Worm (Caenorhabditis elegans) whole organism, late embryonic: ENCODE data around the gene Y48C3A.5.

Source experiments
- C08G9.2 ChIP-seq: sonication (generic microtip); optimal IDR thresholded peaks from 2 replicates; lab custom pipeline; 2016; ENCODE audit warnings: mild to moderate bottlenecking, missing genetic modification characterization, moderate library complexity, missing compliant biosample characterization
- C38D4.7 ChIP-seq: fragments of 200-800 bp; sonication (Bioruptor generic); optimal IDR thresholded peaks from 2 replicates; lab custom pipeline; 2018; ENCODE audit warnings: mild to moderate bottlenecking, missing genetic modification characterization, moderate library complexity, missing compliant biosample characterization
- K02D7.2 ChIP-seq: sonication (generic microtip); optimal IDR thresholded peaks from 2 replicates; lab custom pipeline; 2017; ENCODE audit warnings: mild to moderate bottlenecking, missing genetic modification characterization, missing compliant biosample characterization
- K09A11.1 ChIP-seq: sonication (generic microtip); optimal IDR thresholded peaks from 2 replicates; lab custom pipeline; 2017; ENCODE audit warnings: antibody characterized with exemption, mild to moderate bottlenecking, missing genetic modification characterization, missing compliant biosample characterization; ENCODE audit not compliant: insufficient read depth
- Y22D7AL.16 ChIP-seq: sonication (generic microtip); optimal IDR thresholded peaks from 2 replicates; lab custom pipeline; 2016; ENCODE audit warnings: missing genetic modification characterization, missing compliant biosample characterization
- ama-1 ChIP-seq: fragments of 150-350 bp; optimal IDR thresholded peaks from 2 replicates; lab custom pipeline; 2014
- ceh-19 ChIP-seq: fragments of 200-800 bp; sonication (Bioruptor generic); optimal IDR thresholded peaks from 2 replicates; lab custom pipeline; 2018; ENCODE audit warnings: mild to moderate bottlenecking, missing genetic modification characterization, missing compliant biosample characterization
- ceh-31 ChIP-seq: sonication (generic microtip); optimal IDR thresholded peaks from 2 replicates; lab custom pipeline; 2016; ENCODE audit warnings: missing genetic modification characterization, missing compliant biosample characterization
- ceh-34 ChIP-seq: sonication (generic microtip); optimal IDR thresholded peaks from 2 replicates; lab custom pipeline; 2016; ENCODE audit warnings: mild to moderate bottlenecking, missing genetic modification characterization, missing compliant biosample characterization
- ceh-48 ChIP-seq: sonication (generic microtip); optimal IDR thresholded peaks from 2 replicates; lab custom pipeline; 2016; ENCODE audit warnings: missing genetic modification characterization, inconsistent platforms, missing compliant biosample characterization
- ceh-9 ChIP-seq: sonication (generic microtip); optimal IDR thresholded peaks from 2 replicates; lab custom pipeline; 2016; ENCODE audit warnings: mild to moderate bottlenecking, missing genetic modification characterization, inconsistent platforms, missing compliant biosample characterization
- dve-1 ChIP-seq: sonication (generic microtip); optimal IDR thresholded peaks from 2 replicates; lab custom pipeline; 2017; ENCODE audit warnings: antibody characterized with exemption, mild to moderate bottlenecking, missing genetic modification characterization, missing compliant biosample characterization
- elt-2 ChIP-seq: sonication (generic microtip); optimal IDR thresholded peaks from 2 replicates; lab custom pipeline; 2016; ENCODE audit warnings: missing genetic modification reagents, missing genetic modification characterization, missing compliant biosample characterization
- elt-4 ChIP-seq: sonication (generic microtip); optimal IDR thresholded peaks from 2 replicates; lab custom pipeline; 2016; ENCODE audit warnings: missing genetic modification characterization, missing compliant biosample characterization
- eyg-1 ChIP-seq: sonication (generic microtip); optimal IDR thresholded peaks from 2 replicates; lab custom pipeline; 2016; ENCODE audit warnings: missing genotype, missing genetic modification characterization, missing compliant biosample characterization
- fkh-10 ChIP-seq: fragments of 150-350 bp; optimal IDR thresholded peaks from 2 replicates; lab custom pipeline; 2014; ENCODE audit warnings: missing biosample characterization, missing genetic modification reagents, missing genetic modification characterization
- hlh-6 ChIP-seq: sonication (generic microtip); optimal IDR thresholded peaks from 2 replicates; lab custom pipeline; 2016; ENCODE audit warnings: missing genotype, missing genetic modification characterization, missing compliant biosample characterization
- lim-6 ChIP-seq: sonication (generic microtip); optimal IDR thresholded peaks from 2 replicates; lab custom pipeline; 2016; ENCODE audit warnings: missing genetic modification characterization, missing compliant biosample characterization
- lin-11 ChIP-seq: fragments of 200-800 bp; sonication (Bioruptor generic); optimal IDR thresholded peaks from 2 replicates; lab custom pipeline; 2018; ENCODE audit warnings: mild to moderate bottlenecking, missing genetic modification characterization, missing compliant biosample characterization
- madf-2 ChIP-seq: sonication (generic microtip); optimal IDR thresholded peaks from 2 replicates; lab custom pipeline; 2017; ENCODE audit warnings: missing genetic modification characterization, missing compliant biosample characterization
- mec-3 ChIP-seq: sonication (generic microtip); optimal IDR thresholded peaks from 2 replicates; lab custom pipeline; 2016; ENCODE audit warnings: borderline replicate concordance, missing genetic modification characterization, missing compliant biosample characterization
- nfya-1 ChIP-seq: sonication (generic microtip); optimal IDR thresholded peaks from 2 replicates; lab custom pipeline; 2017; ENCODE audit warnings: missing genetic modification characterization, mild to moderate bottlenecking, missing compliant biosample characterization, antibody characterized with exemption, moderate library complexity
- npax-4 ChIP-seq: sonication (generic microtip); optimal IDR thresholded peaks from 2 replicates; lab custom pipeline; 2016; ENCODE audit warnings: missing genetic modification characterization, missing compliant biosample characterization
- pag-3 ChIP-seq: sonication (generic microtip); optimal IDR thresholded peaks from 2 replicates; lab custom pipeline; 2016; ENCODE audit warnings: missing compliant biosample characterization, missing genetic modification characterization, borderline replicate concordance
- pha-4 ChIP-seq: fragments of 150-350 bp; optimal IDR thresholded peaks from 2 replicates; lab custom pipeline; 2018; ENCODE audit warnings: missing biosample characterization, missing genetic modification reagents, missing genetic modification characterization
- sdc-2 ChIP-seq: sonication (generic microtip); optimal IDR thresholded peaks from 2 replicates; lab custom pipeline; 2016; ENCODE audit warnings: missing genotype, missing genetic modification characterization, missing compliant biosample characterization
- sox-4 ChIP-seq: sonication (generic microtip); optimal IDR thresholded peaks from 2 replicates; lab custom pipeline; 2017; ENCODE audit warnings: mild to moderate bottlenecking, missing genetic modification characterization, inconsistent platforms, missing compliant biosample characterization
- syd-9 ChIP-seq: sonication (generic microtip); optimal IDR thresholded peaks from 2 replicates; lab custom pipeline; 2016; ENCODE audit warnings: mild to moderate bottlenecking, missing genetic modification characterization, moderate library complexity, missing compliant biosample characterization
- unc-55 ChIP-seq: sonication (generic microtip); optimal IDR thresholded peaks from 2 replicates; lab custom pipeline; 2017; ENCODE audit warnings: missing biosample characterization, missing genetic modification reagents, missing genetic modification characterization
- unc-86 ChIP-seq: sonication (generic microtip); optimal IDR thresholded peaks from 2 replicates; lab custom pipeline; 2016; ENCODE audit warnings: missing genetic modification characterization, missing compliant biosample characterization

Gene Y48C3A.5

DNA sequence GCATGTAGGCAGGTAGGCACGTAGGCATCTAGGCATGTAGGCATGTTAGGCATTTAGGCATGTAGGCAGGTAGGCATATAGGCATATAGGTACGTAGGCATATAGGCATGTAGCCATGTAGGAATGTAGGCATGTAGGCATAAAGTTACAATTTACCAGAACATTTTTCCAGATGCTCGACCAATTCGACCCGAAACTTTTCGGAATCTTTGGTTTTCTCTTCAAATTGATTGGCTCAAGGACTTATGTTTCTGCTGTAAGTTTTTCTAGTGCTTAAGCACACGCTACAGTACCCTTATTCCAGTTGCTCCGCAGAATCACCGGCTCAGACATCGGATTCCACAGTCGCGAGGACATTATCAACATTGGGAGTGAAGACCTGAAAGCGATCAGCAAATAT lies 39.4 kb downstream of the Y48C3A.5 start (continued):
- no peak for TF ChIP-seq Y22D7AL.16 (tag; lab: Kevin White, UChicago)
- TF ChIP-seq fkh-10 (GFP tag; lab: Kevin White, UChicago): no peak
- TF ChIP-seq, all 69 proteins: peak for 0

DNA sequence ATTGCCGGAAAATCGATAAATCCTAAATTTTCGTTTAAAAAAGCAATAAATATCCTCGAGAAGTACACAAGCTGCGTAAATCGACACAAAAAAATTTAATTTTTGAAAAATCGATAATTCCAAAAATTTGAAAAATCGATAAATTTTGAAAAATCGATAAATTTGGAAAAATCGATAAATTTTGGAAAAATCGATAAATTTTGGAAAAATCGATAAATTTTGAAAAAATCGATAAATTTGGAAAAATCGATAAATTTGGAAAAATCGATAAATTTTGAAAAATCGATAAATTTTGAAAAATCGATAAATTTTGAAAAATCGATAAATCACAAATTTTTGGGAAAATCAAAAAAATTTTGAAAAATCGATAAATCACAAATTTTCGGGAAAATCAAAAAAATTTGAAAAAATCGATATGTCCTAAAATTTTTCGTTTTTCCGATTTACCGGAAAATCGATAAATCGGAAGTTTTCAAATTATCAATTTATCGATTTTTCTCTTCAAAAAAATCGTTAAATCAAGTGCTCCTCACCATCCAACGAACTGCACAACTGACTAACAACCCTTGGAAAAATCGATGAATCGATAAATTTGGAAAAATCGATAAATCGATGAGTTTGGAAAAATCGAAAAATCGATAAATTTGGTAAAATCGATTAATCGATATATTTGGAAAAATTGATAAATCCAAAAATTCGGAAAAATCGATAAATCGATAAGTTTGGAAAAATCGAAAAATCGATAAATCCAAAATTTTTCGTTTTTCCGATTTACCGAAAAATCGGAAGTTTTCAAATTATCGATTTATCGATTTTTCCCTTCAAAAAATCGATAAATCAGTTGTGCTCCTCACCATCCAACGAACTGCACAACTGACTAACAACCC lies 45.0 kb downstream of the Y48C3A.5 start:
- TF ChIP-seq lin-11 (tag; lab: Kevin White, UChicago) (no peak), ceh-48 (peak; percentile 98)

DNA sequence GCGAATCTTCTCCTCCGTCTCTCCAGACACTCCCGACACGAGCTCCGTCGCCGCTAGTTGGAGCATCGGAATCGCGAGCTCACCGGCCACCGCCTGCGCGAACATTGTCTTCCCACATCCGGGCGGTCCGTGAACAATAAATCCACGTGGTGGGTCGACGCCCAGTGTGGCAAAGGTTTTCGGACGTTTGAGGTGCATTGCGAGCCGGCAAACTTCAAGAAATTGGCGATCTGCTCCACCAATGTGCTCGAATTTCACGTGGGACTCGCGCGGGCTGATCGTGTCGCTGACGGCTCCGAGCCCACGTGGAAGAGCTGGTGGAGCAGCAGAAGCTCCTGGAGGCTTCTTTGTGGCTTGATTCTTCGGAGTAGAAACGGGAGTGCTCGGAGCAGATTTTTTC lies 45.8 kb downstream of the Y48C3A.5 start:
- TF ChIP-seq mec-3 (peak; percentile 31), hlh-6 (tag; lab: Kevin White, UChicago) (peak; percentile 57), elt-4 (tag; lab: Kevin White, UChicago) (peak; percentile 72), sdc-2 (tag; lab: Kevin White, UChicago) (peak; percentile 12), K09A11.1 (tag; lab: Kevin White, UChicago) (no peak)

DNA sequence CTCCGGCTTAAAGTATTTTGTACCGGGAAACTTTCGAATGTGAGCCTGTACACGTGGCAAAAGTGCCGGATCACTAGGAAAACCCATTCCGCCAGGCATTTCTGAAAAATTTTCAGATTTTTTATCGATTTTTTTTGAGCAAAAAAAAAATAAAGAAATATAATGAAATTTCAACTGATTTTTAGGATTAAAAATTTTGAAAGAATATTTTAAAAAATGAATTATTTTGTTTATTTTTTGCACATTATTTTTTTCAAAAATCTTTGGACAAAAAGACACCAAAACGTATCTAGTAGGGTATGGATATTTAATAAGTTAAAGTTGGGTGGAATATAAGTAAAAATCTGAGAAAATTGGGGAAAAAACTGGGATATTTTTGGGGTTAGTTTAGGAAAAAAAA lies 49.9 kb downstream of the Y48C3A.5 start, which contains the start of gene mac-1:
Gene mac-1 (minus strand): TSS at position 101 of the 400 bp plus-strand sequence.
- no peak for TF ChIP-seq K02D7.2 (tag; lab: Kevin White, UChicago)
- TF ChIP-seq pag-3 (tag; lab: Kevin White, UChicago): no peak
- TF ChIP-seq pha-4 (tag; lab: Kevin White, UChicago): no peak
- no peak for TF ChIP-seq ama-1 (lab: Kevin White, UChicago)
- no peak for TF ChIP-seq ceh-34 (tag; lab: Kevin White, UChicago)
- no peak for TF ChIP-seq lim-6 (tag; lab: Kevin White, UChicago)
- TF ChIP-seq unc-55: no peak
- TF ChIP-seq fkh-10 (GFP tag; lab: Kevin White, UChicago): no peak
- no peak for TF ChIP-seq ceh-31 (tag; lab: Kevin White, UChicago)
- TF ChIP-seq elt-2 (tag; lab: Kevin White, UChicago): no peak
- no peak for TF ChIP-seq eyg-1
- no peak for TF ChIP-seq dve-1 (tag; lab: Kevin White, UChicago)
- no peak for TF ChIP-seq C38D4.7 (GFP tag; lab: Kevin White, UChicago)
- TF ChIP-seq sox-4 (tag; lab: Kevin White, UChicago): no peak
- TF ChIP-seq ceh-9 (tag; lab: Kevin White, UChicago): no peak

DNA sequence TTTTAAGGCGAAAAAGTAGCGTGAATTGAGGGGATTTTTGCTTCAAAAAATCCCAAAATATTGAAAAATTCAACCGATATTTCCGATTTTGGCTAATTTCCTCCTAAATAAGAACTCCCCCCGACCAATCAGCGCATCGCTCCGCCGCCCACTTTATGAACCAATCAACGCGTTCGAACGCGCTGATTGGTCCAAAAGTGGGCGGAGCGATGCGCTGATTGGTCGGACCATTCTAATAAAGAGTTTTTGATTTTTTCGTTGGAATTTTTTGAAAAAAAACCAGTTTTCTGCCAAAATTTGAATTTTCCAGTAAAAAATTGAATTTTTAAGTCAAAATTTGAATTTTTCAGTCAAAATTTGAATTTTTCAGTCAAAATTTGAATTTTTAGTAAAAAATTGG lies 50.4 kb downstream of the Y48C3A.5 start:
- TF ChIP-seq syd-9 (tag; lab: Kevin White, UChicago): no peak
- TF ChIP-seq unc-55: no peak
- TF ChIP-seq ceh-19 (GFP tag; lab: Kevin White, UChicago): no peak
- TF ChIP-seq madf-2 (tag; lab: Kevin White, UChicago): no peak
- TF ChIP-seq nfya-1 (tag; lab: Kevin White, UChicago): peak; percentile 98
- TF ChIP-seq dve-1 (tag; lab: Kevin White, UChicago): no peak
- TF ChIP-seq npax-4 (tag; lab: Kevin White, UChicago): no peak
- no peak for TF ChIP-seq unc-86 (tag; lab: Kevin White, UChicago)
- TF ChIP-seq, all 69 proteins: peak for 1

DNA sequence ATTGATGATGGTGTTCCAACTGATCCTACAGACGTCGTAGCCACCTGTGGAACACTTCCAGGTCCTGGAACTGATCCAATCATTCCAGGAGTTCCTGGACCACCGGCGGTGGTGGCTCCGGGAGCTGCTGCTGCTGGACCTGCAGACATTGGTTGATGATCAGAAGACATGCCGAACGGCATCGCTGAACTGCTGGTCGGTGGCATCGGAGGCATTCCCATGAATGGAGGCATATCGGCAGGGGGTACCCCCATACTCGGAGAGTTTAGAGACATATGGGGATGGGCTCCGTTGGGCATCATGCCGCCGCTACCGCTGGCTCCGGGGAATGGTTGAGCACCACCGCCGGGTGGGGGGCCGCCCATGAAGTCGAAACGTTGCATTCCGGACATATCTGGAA lies 54.4 kb downstream of the Y48C3A.5 start:
- peak; percentile 81 for TF ChIP-seq elt-4 (tag; lab: Kevin White, UChicago)
- TF ChIP-seq C08G9.2 (tag; lab: Kevin White, UChicago): peak; percentile 19
- no peak for TF ChIP-seq syd-9 (tag; lab: Kevin White, UChicago)
